Worm (Caenorhabditis elegans) whole organism, early embryonic: ENCODE results near the gene sdz-36.

ENCODE experiments used
- B0310.2 ChIP-seq: sonication (generic microtip); optimal IDR thresholded peaks from 2 replicates; lab custom pipeline; 2016; ENCODE audit warnings: mild to moderate bottlenecking, missing genetic modification characterization, missing compliant biosample characterization
- F13C5.2 ChIP-seq: sonication (generic microtip); optimal IDR thresholded peaks from 2 replicates; lab custom pipeline; 2017; ENCODE audit warnings: mild to moderate bottlenecking, missing genetic modification characterization, inconsistent platforms, missing compliant biosample characterization
- aly-1 ChIP-seq: sonication (generic microtip); optimal IDR thresholded peaks from 2 replicates; lab custom pipeline; 2016; ENCODE audit warnings: missing genetic modification characterization, missing compliant biosample characterization
- ama-1 ChIP-seq: fragments of 150-350 bp; optimal IDR thresholded peaks from 2 replicates; lab custom pipeline; 2014
- ceh-13 ChIP-seq: fragments of 200-800 bp; sonication (Bioruptor generic); optimal IDR thresholded peaks from 2 replicates; lab custom pipeline; 2018; ENCODE audit warnings: mild to moderate bottlenecking, missing genetic modification characterization, missing compliant biosample characterization
- ceh-36 ChIP-seq: sonication (generic microtip); optimal IDR thresholded peaks from 2 replicates; lab custom pipeline; 2016; ENCODE audit warnings: missing genetic modification characterization, inconsistent platforms, missing compliant biosample characterization
- ets-7 ChIP-seq: sonication (generic microtip); optimal IDR thresholded peaks from 2 replicates; lab custom pipeline; 2016; ENCODE audit warnings: missing genotype, missing genetic modification characterization, missing compliant biosample characterization
- flt-1 ChIP-seq: fragments of 200-800 bp; sonication (Bioruptor generic); IDR thresholded peaks from 2 replicates; pipeline ENCODE4 v1.3.6; 2022; ENCODE audit warnings: missing genetic modification characterization, missing compliant biosample characterization
- hmbx-1 ChIP-seq: sonication (generic microtip); optimal IDR thresholded peaks from 2 replicates; lab custom pipeline; 2016; ENCODE audit warnings: mild to moderate bottlenecking, missing genetic modification characterization, missing compliant biosample characterization
- hmg-4 ChIP-seq: fragments of 200-800 bp; sonication (Bioruptor generic); optimal IDR thresholded peaks from 2 replicates; lab custom pipeline; 2018; ENCODE audit warnings: mild to moderate bottlenecking, missing genetic modification characterization, missing compliant biosample characterization
- hnd-1 ChIP-seq: sonication (generic microtip); optimal IDR thresholded peaks from 2 replicates; lab custom pipeline; 2016; ENCODE audit warnings: missing genetic modification characterization, missing compliant biosample characterization
- pes-1 ChIP-seq: fragments of 200-800 bp; sonication (Bioruptor generic); IDR thresholded peaks from 2 replicates; pipeline ENCODE4 v1.3.6; 2022; ENCODE audit warnings: missing genetic modification reagents, missing genetic modification characterization, missing compliant biosample characterization
- scrt-1 ChIP-seq: fragments of 200-800 bp; sonication (Bioruptor generic); IDR thresholded peaks from 2 replicates; pipeline ENCODE4 v1.3.6; 2022; ENCODE audit warnings: missing genetic modification characterization, missing compliant biosample characterization
- sea-1 ChIP-seq: fragments of 200-800 bp; sonication (Bioruptor generic); conservative IDR thresholded peaks from 2 replicates; pipeline ENCODE4 v1.3.6; 2022; ENCODE audit warnings: missing genetic modification characterization, missing compliant biosample characterization
- tbx-11 ChIP-seq: fragments of 200-800 bp; sonication (Bioruptor generic); IDR thresholded peaks from 2 replicates; pipeline ENCODE4 v1.3.6; 2022; ENCODE audit warnings: missing genetic modification characterization, missing compliant biosample characterization
- tbx-37 ChIP-seq: fragments of 200-800 bp; sonication (Bioruptor generic); conservative IDR thresholded peaks from 2 replicates; pipeline ENCODE4 v1.3.6; 2022; ENCODE audit warnings: missing genetic modification reagents, missing genetic modification characterization, missing compliant biosample characterization
- tra-4 ChIP-seq: sonication (generic microtip); optimal IDR thresholded peaks from 2 replicates; lab custom pipeline; 2017; ENCODE audit warnings: missing genetic modification characterization, missing compliant biosample characterization

sdz-36 gene

ce11 chrIV:9655556-9655955 lies 35.2 kb upstream of the sdz-36 start:
- TF ChIP-seq sea-1 (GFP tag; lab: Robert Waterston, UW): no peak

- TF ChIP-seq pes-1 (GFP tag; lab: Robert Waterston, UW): no peak
- no peak for TF ChIP-seq F13C5.2
- TF ChIP-seq aly-1 (tag; lab: Kevin White, UChicago): no peak
- no peak for TF ChIP-seq tra-4 (tag; lab: Kevin White, UChicago)
These were observed 33.0 kb upstream of the sdz-36 start, which contains the start of gene acc-1 for ce11 chrIV:9657753-9658152. Gene acc-1, plus strand, starts transcription at chrIV:9658053.

- TF ChIP-seq hnd-1 (tag; lab: Kevin White, UChicago): no peak
- TF ChIP-seq tbx-37 (GFP tag; lab: Robert Waterston, UW): no peak
- TF ChIP-seq tbx-11 (GFP tag; lab: Robert Waterston, UW): no peak
- TF ChIP-seq flt-1: no peak
- no peak for TF ChIP-seq sea-1 (GFP tag; lab: Robert Waterston, UW)
- no peak for TF ChIP-seq pes-1 (GFP tag; lab: Robert Waterston, UW)
- TF ChIP-seq ets-7 (tag; lab: Kevin White, UChicago): no peak
- TF ChIP-seq scrt-1 (GFP tag; lab: Robert Waterston, UW): no peak
- no peak for TF ChIP-seq hmbx-1 (tag; lab: Kevin White, UChicago)
- no peak for TF ChIP-seq ama-1
- no peak for TF ChIP-seq B0310.2 (tag; lab: Kevin White, UChicago)
- no peak for TF ChIP-seq hmg-4 (GFP tag; lab: Kevin White, UChicago)
- no peak for TF ChIP-seq aly-1 (tag; lab: Kevin White, UChicago)
These were observed 30.7 kb upstream of the sdz-36 start for ce11 chrIV:9659999-9660398.

ce11 chrIV:9667084-9667483 lies 23.7 kb upstream of the sdz-36 start:
- no peak for TF ChIP-seq F13C5.2
- no peak for TF ChIP-seq hmbx-1 (tag; lab: Kevin White, UChicago)
- TF ChIP-seq tbx-37 (GFP tag; lab: Robert Waterston, UW): no peak
- no peak for TF ChIP-seq flt-1
- no peak for TF ChIP-seq hmg-4 (GFP tag; lab: Kevin White, UChicago)
- TF ChIP-seq hnd-1 (tag; lab: Kevin White, UChicago): no peak

ce11 chrIV:9668103-9668672 lies 22.6 kb upstream of the sdz-36 start:
- no peak for TF ChIP-seq ceh-13 (GFP tag; lab: Kevin White, UChicago)
- TF ChIP-seq ama-1: no peak
- TF ChIP-seq pes-1 (GFP tag; lab: Robert Waterston, UW): no peak
- no peak for TF ChIP-seq tbx-11 (GFP tag; lab: Robert Waterston, UW)
- TF ChIP-seq B0310.2 (tag; lab: Kevin White, UChicago): no peak
- TF ChIP-seq F13C5.2: no peak
- TF ChIP-seq hmbx-1 (tag; lab: Kevin White, UChicago): no peak
- no peak for TF ChIP-seq ets-7 (tag; lab: Kevin White, UChicago)
- TF ChIP-seq flt-1: no peak
- TF ChIP-seq ceh-36 (tag; lab: Kevin White, UChicago): no peak
- TF ChIP-seq tbx-37 (GFP tag; lab: Robert Waterston, UW): no peak
- no peak for TF ChIP-seq aly-1 (tag; lab: Kevin White, UChicago)
- TF ChIP-seq tra-4 (tag; lab: Kevin White, UChicago): no peak
- no peak for TF ChIP-seq sea-1 (GFP tag; lab: Robert Waterston, UW)
- no peak for TF ChIP-seq hmg-4 (GFP tag; lab: Kevin White, UChicago)
- TF ChIP-seq scrt-1 (GFP tag; lab: Robert Waterston, UW): no peak
- no peak for TF ChIP-seq hnd-1 (tag; lab: Kevin White, UChicago)

- no peak for TF ChIP-seq ets-7 (tag; lab: Kevin White, UChicago)
- TF ChIP-seq flt-1: no peak
- TF ChIP-seq tra-4 (tag; lab: Kevin White, UChicago): no peak
- TF ChIP-seq hnd-1 (tag; lab: Kevin White, UChicago): no peak
- TF ChIP-seq aly-1 (tag; lab: Kevin White, UChicago): no peak
- TF ChIP-seq ama-1: no peak
- TF ChIP-seq tbx-37 (GFP tag; lab: Robert Waterston, UW): no peak
- no peak for TF ChIP-seq pes-1 (GFP tag; lab: Robert Waterston, UW)
- TF ChIP-seq hmbx-1 (tag; lab: Kevin White, UChicago): no peak
- TF ChIP-seq ceh-13 (GFP tag; lab: Kevin White, UChicago): no peak
- no peak for TF ChIP-seq ceh-36 (tag; lab: Kevin White, UChicago)
- TF ChIP-seq F13C5.2: no peak
- no peak for TF ChIP-seq hmg-4 (GFP tag; lab: Kevin White, UChicago)
- TF ChIP-seq scrt-1 (GFP tag; lab: Robert Waterston, UW): no peak
- TF ChIP-seq B0310.2 (tag; lab: Kevin White, UChicago): no peak
- no peak for TF ChIP-seq sea-1 (GFP tag; lab: Robert Waterston, UW)
- TF ChIP-seq tbx-11 (GFP tag; lab: Robert Waterston, UW): no peak
These were observed 20.8 kb upstream of the sdz-36 start for ce11 chrIV:9669969-9670368.

- TF ChIP-seq ceh-36 (tag; lab: Kevin White, UChicago): no peak
- TF ChIP-seq hmbx-1 (tag; lab: Kevin White, UChicago): no peak
- no peak for TF ChIP-seq ceh-13 (GFP tag; lab: Kevin White, UChicago)
- TF ChIP-seq tra-4 (tag; lab: Kevin White, UChicago): no peak
- TF ChIP-seq flt-1: no peak
- TF ChIP-seq tbx-11 (GFP tag; lab: Robert Waterston, UW): no peak
- no peak for TF ChIP-seq B0310.2 (tag; lab: Kevin White, UChicago)
- TF ChIP-seq sea-1 (GFP tag; lab: Robert Waterston, UW): no peak
- TF ChIP-seq hmg-4 (GFP tag; lab: Kevin White, UChicago): no peak
- TF ChIP-seq scrt-1 (GFP tag; lab: Robert Waterston, UW): no peak
- no peak for TF ChIP-seq tbx-37 (GFP tag; lab: Robert Waterston, UW)
- TF ChIP-seq ama-1: no peak
- no peak for TF ChIP-seq pes-1 (GFP tag; lab: Robert Waterston, UW)
- TF ChIP-seq hnd-1 (tag; lab: Kevin White, UChicago): no peak
These were observed 19.6 kb upstream of the sdz-36 start for ce11 chrIV:9671001-9671652.
